Worm (Caenorhabditis elegans) whole organism, L4 larva: Measurements from ENCODE around the gene K02F6.7.

Source experiments
- D1046.2 ChIP-seq: fragments of 200-800 bp; sonication (Bioruptor generic); IDR thresholded peaks from 2 replicates; pipeline ENCODE4 v1.3.6; 2022; ENCODE audit warnings: missing genetic modification characterization, missing compliant biosample characterization
- F49E8.2 ChIP-seq: sonication (generic microtip); optimal IDR thresholded peaks from 2 replicates; lab custom pipeline; 2016; ENCODE audit warnings: missing compliant biosample characterization, mild to moderate bottlenecking, missing genetic modification characterization, borderline replicate concordance
- T26A8.4 ChIP-seq: fragments of 200-800 bp; sonication (Bioruptor generic); IDR thresholded peaks from 2 replicates; pipeline ENCODE4 v1.3.6; 2022; ENCODE audit warnings: missing genetic modification characterization, missing compliant biosample characterization
- Y48G9A.11 ChIP-seq: fragments of 200-800 bp; sonication (Bioruptor generic); IDR thresholded peaks from 2 replicates; pipeline ENCODE4 v1.3.6; 2022; ENCODE audit warnings: missing genetic modification reagents, missing genetic modification characterization, missing compliant biosample characterization
- arid-1 ChIP-seq: fragments of 200-800 bp; sonication (Bioruptor generic); conservative IDR thresholded peaks from 2 replicates; pipeline ENCODE4 v1.3.6; 2022; ENCODE audit warnings: missing genetic modification reagents, missing genetic modification characterization, missing compliant biosample characterization
- ceh-32 ChIP-seq: sonication (generic microtip); optimal IDR thresholded peaks from 2 replicates; lab custom pipeline; 2016; ENCODE audit warnings: mild to moderate bottlenecking, missing genetic modification characterization, missing compliant biosample characterization; ENCODE audit not compliant: poor library complexity
- ceh-44 ChIP-seq: fragments of 200-800 bp; sonication (Bioruptor generic); IDR thresholded peaks from 2 replicates; pipeline ENCODE4 v1.3.6; 2022; ENCODE audit warnings: missing genetic modification reagents, missing genetic modification characterization, missing compliant biosample characterization
- ceh-62 ChIP-seq: sonication (generic microtip); optimal IDR thresholded peaks from 2 replicates; lab custom pipeline; 2017; ENCODE audit warnings: missing biosample characterization, missing genetic modification characterization
- ceh-82 ChIP-seq: sonication (generic microtip); optimal IDR thresholded peaks from 2 replicates; lab custom pipeline; 2017; ENCODE audit warnings: missing biosample characterization, missing genetic modification characterization
- ctbp-1 ChIP-seq: fragments of 200-800 bp; sonication (Bioruptor generic); IDR thresholded peaks from 2 replicates; pipeline ENCODE4 v1.3.6; 2022; ENCODE audit warnings: missing genetic modification reagents, missing genetic modification characterization, missing compliant biosample characterization
- dpl-1 ChIP-seq: fragments of 150-350 bp; optimal IDR thresholded peaks from 2 replicates; lab custom pipeline; 2014; ENCODE audit warnings: missing biosample characterization, missing genetic modification reagents, missing genetic modification characterization
- duxl-1 ChIP-seq: sonication (generic microtip); optimal IDR thresholded peaks from 2 replicates; lab custom pipeline; 2016; ENCODE audit warnings: mild to moderate bottlenecking, missing genetic modification characterization, moderate library complexity, missing compliant biosample characterization; ENCODE audit not compliant: poor library complexity
- dve-1 ChIP-seq: sonication (generic microtip); optimal IDR thresholded peaks from 2 replicates; lab custom pipeline; 2017; ENCODE audit warnings: antibody characterized with exemption, mild to moderate bottlenecking, missing genetic modification characterization, missing compliant biosample characterization; ENCODE audit not compliant: insufficient read depth
- egl-43 ChIP-seq: fragments of 200-800 bp; sonication (Bioruptor generic); IDR thresholded peaks from 2 replicates; pipeline ENCODE4 v1.3.6; 2022; ENCODE audit warnings: missing genetic modification reagents, missing genetic modification characterization, missing compliant biosample characterization
- fkh-10 ChIP-seq: fragments of 150-350 bp; optimal IDR thresholded peaks from 2 replicates; lab custom pipeline; 2014; ENCODE audit warnings: missing biosample characterization, missing genetic modification reagents, missing genetic modification characterization
- hlh-11 ChIP-seq: fragments of 200-800 bp; sonication (Bioruptor generic); optimal IDR thresholded peaks from 2 replicates; lab custom pipeline; 2018; ENCODE audit warnings: mild to moderate bottlenecking, missing genetic modification characterization, missing compliant biosample characterization
- lin-38 ChIP-seq: fragments of 200-800 bp; sonication (Bioruptor generic); IDR thresholded peaks from 2 replicates; pipeline ENCODE4 v1.3.6; 2022; ENCODE audit warnings: missing genetic modification reagents, missing genetic modification characterization, missing compliant biosample characterization
- lir-3 ChIP-seq: sonication (generic microtip); optimal IDR thresholded peaks from 2 replicates; lab custom pipeline; 2016; ENCODE audit warnings: mild to moderate bottlenecking, missing genetic modification characterization, missing compliant biosample characterization
- madf-5 ChIP-seq, 2 experiments: fragments of 200-800 bp; sonication (Bioruptor generic); IDR thresholded peaks; 2 replicates each; pipeline ENCODE4 v1.3.6; 2022; ENCODE audit warnings: missing compliant biosample characterization in 2 of 2, missing genetic modification characterization in 2 of 2
- nhr-25 ChIP-seq: sonication (generic microtip); optimal IDR thresholded peaks from 2 replicates; lab custom pipeline; 2017; ENCODE audit warnings: missing genetic modification characterization, mild to moderate bottlenecking, missing compliant biosample characterization, antibody characterized with exemption, moderate library complexity, borderline replicate concordance; ENCODE audit not compliant: insufficient read depth
- nhr-6 ChIP-seq: fragments of 150-350 bp; optimal IDR thresholded peaks from 2 replicates; lab custom pipeline; 2014; ENCODE audit warnings: missing biosample characterization, missing genetic modification characterization
- nhr-77 ChIP-seq: fragments of 150-350 bp; optimal IDR thresholded peaks from 2 replicates; lab custom pipeline; 2014; ENCODE audit warnings: missing biosample characterization, missing genetic modification characterization
- pha-4 ChIP-seq, 2 experiments: fragments of 150-350 bp in 1 of 2; fragments of 200-800 bp in 1 of 2; sonication (Bioruptor generic) in 1 of 2; IDR thresholded peaks in 1 of 2; optimal IDR thresholded peaks in 1 of 2; 2 replicates each; pipeline versions ENCODE4 v1.3.6 to Lab custom; 2014 to 2022; ENCODE audit warnings: missing genetic modification characterization in 2 of 2, missing genetic modification reagents in 2 of 2, missing biosample characterization in 1 of 2, missing compliant biosample characterization in 1 of 2
- skn-1 ChIP-seq: fragments of 150-350 bp; optimal IDR thresholded peaks from 2 replicates; lab custom pipeline; 2014; ENCODE audit warnings: missing biosample characterization, missing genetic modification characterization
- snpc-4 ChIP-seq: fragments of 150-350 bp; optimal IDR thresholded peaks from 2 replicates; lab custom pipeline; 2014; ENCODE audit warnings: missing biosample characterization, missing genetic modification characterization
- tra-1 ChIP-seq: fragments of 200-800 bp; sonication (Bioruptor generic); IDR thresholded peaks from 2 replicates; pipeline ENCODE4 v1.3.6; 2022; ENCODE audit warnings: missing genetic modification reagents, missing genetic modification characterization, missing compliant biosample characterization
- unc-130 ChIP-seq: sonication (generic microtip); optimal IDR thresholded peaks from 2 replicates; lab custom pipeline; 2016; ENCODE audit warnings: missing genetic modification reagents, missing genetic modification characterization, missing compliant biosample characterization
- zip-2 ChIP-seq: fragments of 150-350 bp; optimal IDR thresholded peaks from 2 replicates; lab custom pipeline; 2014; ENCODE audit warnings: missing biosample characterization, missing genetic modification characterization

Gene K02F6.7

DNA sequence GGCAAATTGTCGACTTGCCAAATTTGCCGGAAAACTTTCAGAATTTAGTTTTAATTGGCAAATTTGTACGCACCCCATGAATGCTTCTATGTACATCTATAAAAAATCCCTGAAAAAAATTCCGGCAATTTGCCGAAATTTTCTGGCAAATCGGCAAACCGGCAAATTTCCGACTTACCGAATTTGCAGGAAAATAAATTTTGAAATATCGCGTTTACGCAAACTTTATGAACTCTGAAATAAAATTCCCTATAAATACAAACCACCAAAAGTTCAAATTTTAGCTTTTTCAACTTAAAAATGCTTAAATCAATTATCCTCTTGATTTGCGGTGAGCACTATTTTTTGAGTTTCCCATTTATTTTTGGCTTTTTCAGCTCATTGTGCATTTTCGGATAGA is 57.6 kb downstream of the K02F6.7 start, which contains the start of gene F53G2.3:
F53G2.3 (plus strand) TSS at position 301 of the 400 bp plus-strand sequence.
- TF ChIP-seq Y48G9A.11 (GFP tag; lab: Robert Waterston, UW) (no peak), dve-1 (no peak), ceh-62 (tag; lab: Kevin White, UChicago) (no peak), F49E8.2 (tag; lab: Kevin White, UChicago) (no peak), D1046.2 (GFP tag; lab: Robert Waterston, UW) (no peak), duxl-1 (tag; lab: Kevin White, UChicago) (no peak), unc-130 (GFP tag; lab: Kevin White, UChicago) (no peak), ceh-44 (GFP tag; lab: Robert Waterston, UW) (no peak), arid-1 (GFP tag; lab: Robert Waterston, UW) (no peak), madf-5 (GFP tag; IDR thresholded peaks at IDR 0.05; lab: Robert Waterston, UW) (no peak), fkh-10 (GFP tag; lab: Kevin White, UChicago) (no peak), ceh-32 (tag; lab: Kevin White, UChicago) (no peak), nhr-77 (no peak), ctbp-1 (GFP tag; lab: Robert Waterston, UW) (no peak)

DNA sequence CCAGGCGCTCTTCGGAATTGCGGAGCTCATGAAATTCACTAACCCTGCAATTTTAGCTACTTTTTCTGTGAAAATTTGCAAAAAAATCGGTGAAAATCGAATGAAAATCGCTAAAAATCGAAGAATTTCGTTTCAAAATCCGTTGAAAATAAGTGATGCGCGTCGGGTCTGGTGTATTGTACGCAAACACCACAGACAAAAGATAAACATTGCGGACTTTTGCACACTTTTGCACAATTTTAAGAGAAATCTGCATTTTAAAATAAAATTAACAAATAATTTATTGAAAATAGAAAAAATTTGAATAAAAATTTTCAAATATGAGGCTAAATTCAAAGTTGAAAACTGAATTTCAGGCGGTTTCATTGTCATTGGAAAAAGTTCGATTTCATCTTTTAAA is 58.6 kb downstream of the K02F6.7 start, which contains the start of gene F53G2.12:
F53G2.12 (minus strand) TSS at position 44 of the 400 bp plus-strand sequence.
- TF ChIP-seq dpl-1 (peak; percentile 30), egl-43 (GFP tag; lab: Robert Waterston, UW) (no peak), lin-38 (peak; percentile 45), D1046.2 (GFP tag; lab: Robert Waterston, UW) (no peak), tra-1 (GFP tag; lab: Robert Waterston, UW) (no peak), unc-130 (GFP tag; lab: Kevin White, UChicago) (peak; percentile 10), hlh-11 (no peak), snpc-4 (no peak), skn-1 (no peak)

DNA sequence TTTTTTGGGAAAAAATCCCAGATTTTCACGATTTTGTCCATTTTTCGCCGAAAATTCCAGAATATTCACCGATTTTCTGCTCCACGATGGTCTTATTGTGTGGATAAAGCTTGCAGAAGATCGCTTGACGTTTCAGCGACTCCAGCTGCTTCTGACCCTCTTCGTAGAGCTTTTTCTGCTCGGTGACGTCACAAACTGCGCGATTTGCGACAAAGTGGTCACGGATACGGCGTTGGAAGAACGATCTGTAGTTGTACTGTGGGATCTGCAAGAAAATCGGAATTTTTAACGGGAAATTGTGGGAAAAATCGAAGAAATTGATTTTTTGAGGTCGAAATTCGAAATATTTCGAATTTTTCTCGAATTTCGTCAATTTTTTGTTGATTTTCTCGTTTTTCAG is 59.1 kb downstream of the K02F6.7 start, which contains the start of gene mnat-1:
mnat-1 (minus strand) TSS at position 101 of the 400 bp plus-strand sequence.
- TF ChIP-seq zip-2 (tag; lab: Kevin White, UChicago), result no peak
- no peak for TF ChIP-seq T26A8.4 (GFP tag; lab: Robert Waterston, UW)
- TF ChIP-seq ceh-82 (tag; lab: Kevin White, UChicago), result no peak
- no peak for TF ChIP-seq nhr-25
- TF ChIP-seq madf-5 (GFP tag; IDR thresholded peaks at IDR 0.05; lab: Robert Waterston, UW), result no peak
- no peak for TF ChIP-seq pha-4 (GFP tag; IDR thresholded peaks at IDR 0.05; lab: Robert Waterston, UW)
- no peak for TF ChIP-seq pha-4 (tag; optimal IDR thresholded peaks at IDR 0.05; lab: Kevin White, UChicago)
- no peak for TF ChIP-seq duxl-1 (tag; lab: Kevin White, UChicago)
- TF ChIP-seq lir-3 (tag; lab: Kevin White, UChicago), result no peak
- TF ChIP-seq nhr-6, result no peak
- TF ChIP-seq Y48G9A.11 (GFP tag; lab: Robert Waterston, UW), result no peak
